Fruit fly (Drosophila melanogaster) whole organism, embryonic: Measurements from ENCODE around the gene Sb.

ENCODE experiments used
- Abd-B ChIP-seq: fragments of 200-800 bp; sonication (Bioruptor generic); optimal IDR thresholded peaks from 2 replicates; lab custom pipeline; 2018; ENCODE audit warnings: missing biosample characterization, mild to moderate bottlenecking, missing genetic modification characterization, moderate library complexity
- Antp ChIP-seq: fragments of 200-800 bp; sonication (Bioruptor generic); optimal IDR thresholded peaks from 3 replicates; lab custom pipeline; 2016; ENCODE audit warnings: missing biosample characterization, missing genetic modification characterization
- Asciz ChIP-seq: fragments of 200-800 bp; sonication (Bioruptor generic); optimal IDR thresholded peaks from 2 replicates; lab custom pipeline; 2017; ENCODE audit warnings: missing biosample characterization, mild to moderate bottlenecking, missing genetic modification characterization, missing genetic modification reagents
- BEAF-32 ChIP-seq: fragments of 200-800 bp; sonication (Bioruptor generic); optimal IDR thresholded peaks from 3 replicates; lab custom pipeline; 2017; ENCODE audit warnings: missing biosample characterization, missing genetic modification characterization, mild to moderate bottlenecking, moderate library complexity, missing genetic modification reagents
- CG10209 ChIP-seq: fragments of 200-800 bp; sonication (Bioruptor generic); optimal IDR thresholded peaks from 3 replicates; lab custom pipeline; 2017; ENCODE audit warnings: missing biosample characterization, mild to moderate bottlenecking, missing genetic modification characterization, missing genetic modification reagents
- CG10959 ChIP-seq: fragments of 200-800 bp; sonication (Bioruptor generic); IDR thresholded peaks from 2 replicates; pipeline ENCODE4 v1.3.6; 2022; ENCODE audit warnings: missing biosample characterization, missing genetic modification characterization
- CG11504 ChIP-seq: fragments of 200-800 bp; sonication (Bioruptor generic); optimal IDR thresholded peaks from 3 replicates; lab custom pipeline; 2019; ENCODE audit warnings: missing biosample characterization, mild to moderate bottlenecking, missing genetic modification characterization, moderate library complexity
- CG12659 ChIP-seq: fragments of 200-800 bp; sonication (Bioruptor generic); optimal IDR thresholded peaks from 3 replicates; lab custom pipeline; 2017; ENCODE audit warnings: mild to moderate bottlenecking, missing biosample characterization, missing genetic modification reagents, missing genetic modification characterization
- CG13123 ChIP-seq: fragments of 200-800 bp; sonication (Bioruptor generic); optimal IDR thresholded peaks from 2 replicates; lab custom pipeline; 2016; ENCODE audit warnings: missing biosample characterization, missing genetic modification characterization
- CG14441 ChIP-seq: fragments of 200-800 bp; sonication (Bioruptor generic); IDR thresholded peaks from 2 replicates; pipeline ENCODE4 v1.3.6; 2022; ENCODE audit warnings: missing biosample characterization, missing genetic modification characterization
- CG2889 ChIP-seq: fragments of 200-800 bp; sonication (Bioruptor generic); IDR thresholded peaks from 3 replicates; pipeline ENCODE4 v1.3.6; 2022; ENCODE audit warnings: missing biosample characterization, missing genetic modification characterization
- CG31388 ChIP-seq: fragments of 200-800 bp; sonication (Bioruptor generic); optimal IDR thresholded peaks from 2 replicates; lab custom pipeline; 2016; ENCODE audit warnings: missing biosample characterization, missing genetic modification characterization
- CG31441 ChIP-seq: fragments of 200-800 bp; sonication (Bioruptor generic); IDR thresholded peaks from 2 replicates; pipeline ENCODE4 v1.3.6; 2022; ENCODE audit warnings: missing biosample characterization, missing genetic modification characterization
- CG3163 ChIP-seq: fragments of 200-800 bp; sonication (Bioruptor generic); optimal IDR thresholded peaks from 3 replicates; lab custom pipeline; 2016; ENCODE audit warnings: missing biosample characterization, missing genetic modification characterization
- CG32767 ChIP-seq: fragments of 200-800 bp; sonication (Bioruptor generic); IDR thresholded peaks from 2 replicates; pipeline ENCODE4 v1.3.6; 2022; ENCODE audit warnings: missing biosample characterization, missing genetic modification characterization
- CG33213 ChIP-seq: fragments of 200-800 bp; sonication (Bioruptor generic); optimal IDR thresholded peaks from 3 replicates; lab custom pipeline; 2016; ENCODE audit warnings: missing biosample characterization, missing genetic modification characterization
- CG4730 ChIP-seq: fragments of 200-800 bp; sonication (Bioruptor generic); IDR thresholded peaks from 2 replicates; pipeline ENCODE4 v1.3.6; 2022; ENCODE audit warnings: missing biosample characterization, missing genetic modification characterization
- CG4854 ChIP-seq: fragments of 200-800 bp; sonication (Bioruptor generic); optimal IDR thresholded peaks from 2 replicates; lab custom pipeline; 2016; ENCODE audit warnings: missing biosample characterization, missing genetic modification characterization, inconsistent platforms
- CG5245 ChIP-seq: fragments of 200-800 bp; sonication (Bioruptor generic); optimal IDR thresholded peaks from 3 replicates; lab custom pipeline; 2016; ENCODE audit warnings: missing biosample characterization, missing genetic modification characterization
- CG5953 ChIP-seq: fragments of 200-800 bp; sonication (Bioruptor generic); IDR thresholded peaks from 2 replicates; pipeline ENCODE4 v1.3.6; 2022; ENCODE audit warnings: missing biosample characterization, missing genetic modification characterization
- CG6175 ChIP-seq: fragments of 200-800 bp; sonication (Bioruptor generic); IDR thresholded peaks from 3 replicates; pipeline ENCODE4 v1.3.6; 2022; ENCODE audit warnings: missing biosample characterization, missing genetic modification characterization
- CG7987 ChIP-seq: fragments of 200-800 bp; sonication (Bioruptor generic); optimal IDR thresholded peaks from 2 replicates; lab custom pipeline; 2018; ENCODE audit warnings: missing biosample characterization, mild to moderate bottlenecking, missing genetic modification characterization, moderate library complexity
- CG8359 ChIP-seq: fragments of 200-800 bp; sonication (Bioruptor generic); optimal IDR thresholded peaks from 2 replicates; lab custom pipeline; 2017; ENCODE audit warnings: missing biosample characterization, mild to moderate bottlenecking, missing genetic modification characterization, borderline replicate concordance
- CG9437 ChIP-seq: fragments of 200-800 bp; sonication (Bioruptor generic); optimal IDR thresholded peaks from 2 replicates; lab custom pipeline; 2018; ENCODE audit warnings: missing biosample characterization, mild to moderate bottlenecking, missing genetic modification characterization
- CG9876 ChIP-seq: fragments of 200-800 bp; sonication (Bioruptor generic); optimal IDR thresholded peaks from 2 replicates; lab custom pipeline; 2016; ENCODE audit warnings: missing biosample characterization, missing genetic modification characterization
- Gsc ChIP-seq: fragments of 200-800 bp; sonication (Bioruptor generic); IDR thresholded peaks from 2 replicates; pipeline ENCODE4 v1.3.6; 2022; ENCODE audit warnings: missing biosample characterization, missing genetic modification characterization
- Gug ChIP-seq: fragments of 200-800 bp; sonication (Bioruptor generic); IDR thresholded peaks from 4 replicates; pipeline ENCODE4 v1.3.6; 2022; ENCODE audit warnings: missing biosample characterization, missing genetic modification characterization
- Hmx ChIP-seq: fragments of 200-800 bp; sonication (Bioruptor generic); optimal IDR thresholded peaks from 2 replicates; lab custom pipeline; 2016; ENCODE audit warnings: missing biosample characterization, missing genetic modification characterization
- Hr78 ChIP-seq, 2 experiments: fragments of 200-800 bp in 1 of 2; fragments of >200 bp in 1 of 2; sonication (Bioruptor generic) in 1 of 2; optimal IDR thresholded peaks; 2 replicates each; lab custom pipeline; 2017 to 2019; ENCODE audit warnings: missing biosample characterization in 2 of 2, missing genetic modification characterization in 2 of 2, mild to moderate bottlenecking in 1 of 2, moderate library complexity in 1 of 2
- Sox100B ChIP-seq: fragments of 200-800 bp; sonication (Bioruptor generic); optimal IDR thresholded peaks from 3 replicates; lab custom pipeline; 2018; ENCODE audit warnings: missing biosample characterization, mild to moderate bottlenecking, missing genetic modification characterization
- Vsx1 ChIP-seq: fragments of 200-800 bp; sonication (Bioruptor generic); optimal IDR thresholded peaks from 2 replicates; lab custom pipeline; 2017; ENCODE audit warnings: missing biosample characterization, mild to moderate bottlenecking, missing genetic modification characterization, missing genetic modification reagents
- ato ChIP-seq: fragments of 200-800 bp; sonication (Bioruptor generic); IDR thresholded peaks from 2 replicates; pipeline ENCODE4 v1.3.6; 2022; ENCODE audit warnings: missing biosample characterization, missing genetic modification characterization; ENCODE audit not compliant: partially characterized antibody
- chif ChIP-seq, 2 experiments: fragments of 200-800 bp; sonication (Bioruptor generic); optimal IDR thresholded peaks; 3 replicates each; lab custom pipeline; 2016; ENCODE audit warnings: missing biosample characterization in 2 of 2, missing genetic modification characterization in 2 of 2
- disco-r ChIP-seq: fragments of 200-800 bp; sonication (Bioruptor generic); optimal IDR thresholded peaks from 2 replicates; lab custom pipeline; 2016; ENCODE audit warnings: missing biosample characterization, missing genetic modification characterization
- eve ChIP-seq, 2 experiments: fragments of >200 bp; optimal IDR thresholded peaks; 2 replicates each; lab custom pipeline; 2017; ENCODE audit warnings: missing biosample characterization in 2 of 2, missing genetic modification characterization in 2 of 2
- exex ChIP-seq: fragments of 200-800 bp; sonication (Bioruptor generic); optimal IDR thresholded peaks from 4 replicates; lab custom pipeline; 2018; ENCODE audit warnings: missing biosample characterization, mild to moderate bottlenecking, missing genetic modification characterization, moderate library complexity
- fd64A ChIP-seq: fragments of 200-800 bp; sonication (Bioruptor generic); optimal IDR thresholded peaks from 3 replicates; lab custom pipeline; 2018; ENCODE audit warnings: missing biosample characterization, mild to moderate bottlenecking, missing genetic modification characterization
- grn ChIP-seq: fragments of 200-800 bp; sonication (Bioruptor generic); optimal IDR thresholded peaks from 3 replicates; lab custom pipeline; 2017; ENCODE audit warnings: missing biosample characterization, missing genetic modification characterization
- h ChIP-seq: fragments of >200 bp; optimal IDR thresholded peaks from 2 replicates; lab custom pipeline; 2017
- jing ChIP-seq: fragments of 200-800 bp; sonication (Bioruptor generic); optimal IDR thresholded peaks from 2 replicates; lab custom pipeline; 2018; ENCODE audit warnings: missing biosample characterization, mild to moderate bottlenecking, missing genetic modification characterization
- kah ChIP-seq: fragments of 200-800 bp; sonication (Bioruptor generic); optimal IDR thresholded peaks from 2 replicates; lab custom pipeline; 2018; ENCODE audit warnings: missing biosample characterization, mild to moderate bottlenecking, missing genetic modification characterization
- ken ChIP-seq: fragments of 200-800 bp; sonication (Bioruptor generic); IDR thresholded peaks from 3 replicates; pipeline ENCODE4 v1.3.6; 2022; ENCODE audit warnings: missing biosample characterization, missing genetic modification characterization
- mld ChIP-seq: fragments of 200-800 bp; sonication (Bioruptor generic); IDR thresholded peaks from 3 replicates; pipeline ENCODE4 v1.3.6; 2022; ENCODE audit warnings: missing biosample characterization, missing genetic modification characterization; ENCODE audit not compliant: partially characterized antibody
- pan ChIP-seq, 4 experiments: fragments of >200 bp in 3 of 4; fragments of 200-800 bp in 1 of 4; sonication (Bioruptor generic) in 1 of 4; optimal IDR thresholded peaks in 3 of 4; IDR thresholded peaks in 1 of 4; 2 replicates each; pipeline versions ENCODE4 v1.3.6 to Lab custom; 2017 to 2022; ENCODE audit warnings: missing biosample characterization in 2 of 4, missing genetic modification characterization in 2 of 4, mixed read lengths in 1 of 4
- psq ChIP-seq: fragments of 200-800 bp; sonication (Bioruptor generic); optimal IDR thresholded peaks from 2 replicates; lab custom pipeline; 2017; ENCODE audit warnings: missing biosample characterization, missing genetic modification characterization
- pzg ChIP-seq: fragments of 200-800 bp; sonication (Bioruptor generic); optimal IDR thresholded peaks from 3 replicates; lab custom pipeline; 2018; ENCODE audit warnings: missing biosample characterization, mild to moderate bottlenecking, missing genetic modification characterization, moderate library complexity
- schlank ChIP-seq: fragments of 200-800 bp; sonication (Bioruptor generic); optimal IDR thresholded peaks from 2 replicates; lab custom pipeline; 2018; ENCODE audit warnings: missing biosample characterization, mild to moderate bottlenecking, missing genetic modification characterization
- tap ChIP-seq: fragments of 200-800 bp; optimal IDR thresholded peaks from 3 replicates; lab custom pipeline; 2019; ENCODE audit warnings: missing biosample characterization, mild to moderate bottlenecking, missing genetic modification characterization, moderate library complexity
- vnd ChIP-seq: fragments of 200-800 bp; sonication (Bioruptor generic); IDR thresholded peaks from 3 replicates; pipeline ENCODE4 v1.3.6; 2022; ENCODE audit warnings: missing biosample characterization, missing genetic modification characterization; ENCODE audit not compliant: partially characterized antibody

Gene Sb

dm6 chr3R:16097661-16098329 lies 18.2 kb upstream of the Sb start (continued):
- peak; percentile 70 for TF ChIP-seq Abd-B (GFP tag; lab: Kevin White, UChicago)
- no peak for TF ChIP-seq Vsx1
- TF ChIP-seq CG4854 (GFP tag; lab: Kevin White, UChicago), result peak; percentile 13
- peak; percentile 79 for TF ChIP-seq ken (GFP tag; lab: Robert Waterston, UW)
- TF ChIP-seq disco-r (GFP tag; lab: Kevin White, UChicago), result peak; percentile 33
- peak; percentile 66 for TF ChIP-seq CG10209
- no peak for TF ChIP-seq eve (GFP tag; optimal IDR thresholded peaks at IDR 0.05; lab: Kevin White, UChicago)
- TF ChIP-seq kah (GFP tag; lab: Kevin White, UChicago), result peak; percentile 28
- peak; percentile 81 for TF ChIP-seq CG5245
- no peak for TF ChIP-seq schlank (tag; lab: Kevin White, UChicago)
- no peak for TF ChIP-seq pan (optimal IDR thresholded peaks at IDR 0.05; lab: Kevin White, UChicago)
- TF ChIP-seq pan (GFP tag; optimal IDR thresholded peaks at IDR 0.05 in 1 of 2, IDR thresholded peaks at IDR 0.05 in 1 of 2), result peak in 1 of 2 experiments; percentile 75
- TF ChIP-seq Gsc (GFP tag; lab: Robert Waterston, UW), result no peak
- no peak for TF ChIP-seq CG13123 (GFP tag; lab: Kevin White, UChicago)
- TF ChIP-seq mld (GFP tag; lab: Robert Waterston, UW), result no peak
- TF ChIP-seq CG9876 (GFP tag; lab: Kevin White, UChicago), result peak; percentile 49
- TF ChIP-seq tap (tag; lab: Kevin White, UChicago), result peak; percentile 70
- TF ChIP-seq CG9437 (GFP tag; lab: Kevin White, UChicago), result no peak
- peak; percentile 92 for TF ChIP-seq CG10959
- no peak for TF ChIP-seq BEAF-32 (GFP tag; lab: Kevin White, UChicago)
- peak; percentile 8 for TF ChIP-seq psq (GFP tag; lab: Kevin White, UChicago)
- TF ChIP-seq pzg (GFP tag; lab: Kevin White, UChicago), result no peak
- TF ChIP-seq CG6175, result peak; percentile 37; the same call in 1 of the 3 replicates
- peak; percentile 80 for TF ChIP-seq CG4730 (GFP tag; lab: Robert Waterston, UW)
- TF ChIP-seq jing (GFP tag; lab: Kevin White, UChicago), result peak; percentile 60
- TF ChIP-seq Antp (GFP tag; lab: Kevin White, UChicago), result peak; percentile 78
- TF ChIP-seq CG31388 (GFP tag; lab: Kevin White, UChicago), result peak; percentile 58
- TF ChIP-seq Hmx, result no peak
- TF ChIP-seq CG3163 (GFP tag; lab: Kevin White, UChicago), result peak; percentile 25
- TF ChIP-seq vnd (GFP tag; lab: Robert Waterston, UW), result peak; percentile 45; the same call in 1 of the 3 replicates
- no peak for TF ChIP-seq exex (tag; lab: Kevin White, UChicago)
- peak; percentile 80 for TF ChIP-seq CG31441 (GFP tag; lab: Robert Waterston, UW)
- peak; percentile 55 for TF ChIP-seq CG33213
- TF ChIP-seq chif (GFP tag; optimal IDR thresholded peaks at IDR 0.05; lab: Kevin White, UChicago), result peak; percentile 73 to 88
- no peak for TF ChIP-seq CG2889 (GFP tag; lab: Robert Waterston, UW)
- TF ChIP-seq h (lab: Kevin White, UChicago), result no peak
- TF ChIP-seq fd64A (GFP tag; lab: Kevin White, UChicago), result peak; percentile 50
- peak; percentile 64 for TF ChIP-seq CG8359 (GFP tag; lab: Kevin White, UChicago)
- TF ChIP-seq grn (GFP tag; lab: Kevin White, UChicago), result peak; percentile 5
- TF ChIP-seq CG14441 (GFP tag; lab: Robert Waterston, UW), result peak; percentile 61
- no peak for TF ChIP-seq CG5953 (GFP tag; lab: Robert Waterston, UW)
- TF ChIP-seq Hr78 (GFP tag; optimal IDR thresholded peaks at IDR 0.05; lab: Kevin White, UChicago), result peak in 1 of 2 experiments; percentile 30
- TF ChIP-seq CG12659 (GFP tag; lab: Kevin White, UChicago), result peak; percentile 53
- peak; percentile 59; the same call in 1 of the 2 replicates for TF ChIP-seq CG32767 (GFP tag; lab: Robert Waterston, UW)
- TF ChIP-seq CG7987 (GFP tag; lab: Kevin White, UChicago), result peak; percentile 8
- peak; percentile 86 for TF ChIP-seq CG11504
- TF ChIP-seq ato (GFP tag; lab: Robert Waterston, UW), result no peak
- TF ChIP-seq Gug (GFP tag; lab: Robert Waterston, UW), result peak; percentile 75
- TF ChIP-seq Asciz (GFP tag; lab: Kevin White, UChicago), result peak; percentile 53
- TF ChIP-seq Sox100B, result peak; percentile 51
